Fruit fly (Drosophila melanogaster) whole organism, pupa: Measurements from ENCODE around the gene Noc3.

Experiments
- CG10348 ChIP-seq: fragments of 200-800 bp; sonication (Bioruptor generic); IDR thresholded peaks from 2 replicates; pipeline ENCODE4 v1.3.6; 2022; ENCODE audit warnings: missing biosample characterization, missing genetic modification characterization
- CG12605 ChIP-seq: fragments of 200-800 bp; sonication (Bioruptor generic); IDR thresholded peaks from 2 replicates; pipeline ENCODE4 v1.3.6; 2022; ENCODE audit warnings: missing biosample characterization, missing genetic modification characterization
- CG13204 ChIP-seq: fragments of 200-800 bp; sonication (Bioruptor generic); optimal IDR thresholded peaks from 2 replicates; lab custom pipeline; 2018; ENCODE audit warnings: missing biosample characterization, mild to moderate bottlenecking, missing genetic modification characterization, moderate library complexity
- CG14655 ChIP-seq: fragments of 200-800 bp; sonication (Bioruptor generic); optimal IDR thresholded peaks from 3 replicates; lab custom pipeline; 2017; ENCODE audit warnings: mild to moderate bottlenecking, missing biosample characterization, missing genetic modification reagents, missing genetic modification characterization
- CG15710 ChIP-seq: fragments of 200-800 bp; sonication (Bioruptor generic); optimal IDR thresholded peaks from 2 replicates; lab custom pipeline; 2018; ENCODE audit warnings: missing biosample characterization, mild to moderate bottlenecking, missing genetic modification characterization, moderate library complexity
- CG17806 ChIP-seq: fragments of 200-800 bp; sonication (Bioruptor generic); optimal IDR thresholded peaks from 2 replicates; lab custom pipeline; 2018; ENCODE audit warnings: missing biosample characterization, mild to moderate bottlenecking, missing genetic modification characterization, moderate library complexity
- CG32121 ChIP-seq: fragments of 200-800 bp; sonication (Bioruptor generic); IDR thresholded peaks from 2 replicates; pipeline ENCODE4 v1.3.6; 2022; ENCODE audit warnings: missing biosample characterization, missing genetic modification characterization
- CG34367 ChIP-seq: fragments of 200-800 bp; sonication (Bioruptor generic); optimal IDR thresholded peaks from 2 replicates; lab custom pipeline; 2018; ENCODE audit warnings: missing biosample characterization, mild to moderate bottlenecking, missing genetic modification characterization
- CG4496 ChIP-seq: fragments of 200-800 bp; sonication (Bioruptor generic); IDR thresholded peaks from 3 replicates; pipeline ENCODE4 v1.3.6; 2022; ENCODE audit warnings: missing biosample characterization, missing genetic modification characterization
- CG8159 ChIP-seq: fragments of 200-800 bp; sonication (Bioruptor generic); optimal IDR thresholded peaks from 3 replicates; lab custom pipeline; 2018; ENCODE audit warnings: missing biosample characterization, mild to moderate bottlenecking, missing genetic modification characterization, moderate library complexity
- CG8301 ChIP-seq: fragments of 200-800 bp; sonication (Bioruptor generic); optimal IDR thresholded peaks from 2 replicates; lab custom pipeline; 2018; ENCODE audit warnings: missing biosample characterization, mild to moderate bottlenecking, missing genetic modification characterization
- CG9948 ChIP-seq: fragments of 200-800 bp; sonication (Bioruptor generic); optimal IDR thresholded peaks from 2 replicates; lab custom pipeline; 2018; ENCODE audit warnings: missing biosample characterization, mild to moderate bottlenecking, missing genetic modification characterization, moderate library complexity
- D1 ChIP-seq: fragments of 200-800 bp; sonication (Bioruptor generic); optimal IDR thresholded peaks from 2 replicates; lab custom pipeline; 2018; ENCODE audit warnings: missing biosample characterization, mild to moderate bottlenecking, missing genetic modification characterization, moderate library complexity
- EcR ChIP-seq: fragments of 200-800 bp; sonication (Bioruptor generic); optimal IDR thresholded peaks from 3 replicates; lab custom pipeline; 2019; ENCODE audit warnings: missing biosample characterization, missing genetic modification characterization, mild to moderate bottlenecking, moderate library complexity, missing genetic modification reagents
- Ets98B ChIP-seq: fragments of 200-800 bp; sonication (Bioruptor generic); IDR thresholded peaks from 2 replicates; pipeline ENCODE4 v1.3.6; 2022; ENCODE audit warnings: missing biosample characterization, missing genetic modification characterization
- Pif1A ChIP-seq: fragments of 200-800 bp; sonication (Bioruptor generic); optimal IDR thresholded peaks from 3 replicates; lab custom pipeline; 2016; ENCODE audit warnings: missing biosample characterization, missing genetic modification characterization
- Pif1B ChIP-seq: fragments of 200-800 bp; sonication (Bioruptor generic); optimal IDR thresholded peaks from 3 replicates; lab custom pipeline; 2016; ENCODE audit warnings: missing biosample characterization, missing genetic modification characterization
- Snoo ChIP-seq: fragments of 200-800 bp; sonication (Bioruptor generic); optimal IDR thresholded peaks from 3 replicates; lab custom pipeline; 2017; ENCODE audit warnings: missing biosample characterization, mild to moderate bottlenecking, missing genetic modification characterization, inconsistent platforms
- fd96Ca ChIP-seq: fragments of 200-800 bp; sonication (Bioruptor generic); IDR thresholded peaks from 3 replicates; pipeline ENCODE4 v1.3.6; 2022; ENCODE audit warnings: missing biosample characterization, missing genetic modification characterization
- gl ChIP-seq: fragments of 200-800 bp; sonication (Bioruptor generic); optimal IDR thresholded peaks from 2 replicates; lab custom pipeline; 2018; ENCODE audit warnings: missing biosample characterization, mild to moderate bottlenecking, missing genetic modification characterization
- rn ChIP-seq: fragments of 200-800 bp; sonication (Bioruptor generic); IDR thresholded peaks from 2 replicates; pipeline ENCODE4 v1.3.6; 2022; ENCODE audit warnings: missing biosample characterization, missing genetic modification characterization

Gene Noc3

dm6 chr3R:7223972-7224464 lies 22.8 kb downstream of the Noc3 start, which contains the start of gene thw:
Gene thw, plus strand, starts transcription at chr3R:7224414.
- peak; percentile 90 for TF ChIP-seq CG13204
- no peak for TF ChIP-seq CG10348

dm6 chr3R:7219605-7220004 lies 27.2 kb downstream of the Noc3 start, which contains the start of gene CG14605:
Gene CG14605, minus strand, starts transcription at chr3R:7219705.
- TF ChIP-seq CG17806 (tag; lab: Kevin White, UChicago) (no peak), Ets98B (GFP tag; lab: Robert Waterston, UW) (no peak), Snoo (tag; lab: Kevin White, UChicago) (no peak), fd96Ca (no peak), gl (tag; lab: Kevin White, UChicago) (no peak), CG8301 (no peak), Pif1B (GFP tag; lab: Kevin White, UChicago) (no peak), rn (GFP tag; lab: Robert Waterston, UW) (no peak), CG14655 (GFP tag; lab: Kevin White, UChicago) (no peak), CG9948 (tag; lab: Kevin White, UChicago) (no peak), CG13204 (no peak), CG32121 (no peak), Pif1A (GFP tag; lab: Kevin White, UChicago) (no peak), CG8159 (tag; lab: Kevin White, UChicago) (no peak), D1 (tag; lab: Kevin White, UChicago) (no peak), CG12605 (GFP tag; lab: Robert Waterston, UW) (no peak), CG10348 (no peak), CG15710 (tag; lab: Kevin White, UChicago) (no peak)

- TF ChIP-seq Snoo (tag; lab: Kevin White, UChicago) (no peak), CG17806 (tag; lab: Kevin White, UChicago) (no peak), CG4496 (GFP tag; lab: Robert Waterston, UW) (no peak), fd96Ca (no peak), CG34367 (tag; lab: Kevin White, UChicago) (no peak), Ets98B (GFP tag; lab: Robert Waterston, UW) (no peak), rn (GFP tag; lab: Robert Waterston, UW) (no peak), CG10348 (no peak), CG14655 (GFP tag; lab: Kevin White, UChicago) (no peak), gl (tag; lab: Kevin White, UChicago) (no peak), Pif1A (GFP tag; lab: Kevin White, UChicago) (no peak), EcR (GFP tag; lab: Kevin White, UChicago) (no peak), CG9948 (tag; lab: Kevin White, UChicago) (no peak), CG15710 (tag; lab: Kevin White, UChicago) (no peak), CG12605 (GFP tag; lab: Robert Waterston, UW) (no peak), CG32121 (no peak)
Measured at dm6 chr3R:7216924-7217529, 29.7 kb downstream of the Noc3 start, which contains the start of gene CG14606. Gene CG14606, minus strand, starts transcription at chr3R:7217083.

dm6 chr3R:7208331-7208730 lies 38.4 kb downstream of the Noc3 start, which contains the start of gene CG1288:
Gene CG1288, minus strand, starts transcription at chr3R:7208431.
- TF ChIP-seq Pif1A (GFP tag; lab: Kevin White, UChicago) (no peak), CG12605 (GFP tag; lab: Robert Waterston, UW) (no peak)

dm6 chr3R:7200670-7201069 lies 46.1 kb downstream of the Noc3 start, which contains the start of gene CG14609:
Gene CG14609, plus strand, starts transcription at chr3R:7200970.
- no peak for TF ChIP-seq CG4496 (GFP tag; lab: Robert Waterston, UW)
- no peak for TF ChIP-seq rn (GFP tag; lab: Robert Waterston, UW)
- TF ChIP-seq CG15710 (tag; lab: Kevin White, UChicago): no peak

- TF ChIP-seq CG14655 (GFP tag; lab: Kevin White, UChicago) (no peak), D1 (tag; lab: Kevin White, UChicago) (peak; percentile 34), CG15710 (tag; lab: Kevin White, UChicago) (no peak)
Measured at dm6 chr3R:7199849-7200248, 46.9 kb downstream of the Noc3 start.
